Fruit fly (Drosophila melanogaster) whole organism, adult: Measurements from ENCODE around the gene CG9737.

ENCODE experiments used
- CG11617 ChIP-seq: fragments of 200-800 bp; sonication (Bioruptor generic); optimal IDR thresholded peaks from 2 replicates; lab custom pipeline; 2017; ENCODE audit warnings: mild to moderate bottlenecking, missing biosample characterization, missing genetic modification reagents, missing genetic modification characterization
- CG12768 ChIP-seq: fragments of 200-800 bp; sonication (Bioruptor generic); optimal IDR thresholded peaks from 2 replicates; lab custom pipeline; 2017; ENCODE audit warnings: missing biosample characterization, missing genetic modification characterization, mild to moderate bottlenecking, moderate library complexity, missing genetic modification reagents
- CG14711 ChIP-seq: fragments of 200-800 bp; sonication (Bioruptor generic); optimal IDR thresholded peaks from 2 replicates; lab custom pipeline; 2018; ENCODE audit warnings: missing biosample characterization, mild to moderate bottlenecking, missing genetic modification characterization, moderate library complexity
- CG1620 ChIP-seq: fragments of 200-800 bp; sonication (Bioruptor generic); optimal IDR thresholded peaks from 2 replicates; lab custom pipeline; 2016; ENCODE audit warnings: missing biosample characterization, missing genetic modification characterization
- CG33017 ChIP-seq: fragments of 200-800 bp; sonication (Bioruptor generic); optimal IDR thresholded peaks from 2 replicates; lab custom pipeline; 2018; ENCODE audit warnings: missing biosample characterization, mild to moderate bottlenecking, missing genetic modification characterization, moderate library complexity
- CG5204 ChIP-seq: fragments of 200-800 bp; sonication (Bioruptor generic); optimal IDR thresholded peaks from 2 replicates; lab custom pipeline; 2016; ENCODE audit warnings: missing biosample characterization, missing genetic modification characterization
- CG7045 ChIP-seq: fragments of 200-800 bp; sonication (Bioruptor generic); optimal IDR thresholded peaks from 2 replicates; lab custom pipeline; 2017; ENCODE audit warnings: missing biosample characterization, mild to moderate bottlenecking, missing genetic modification characterization
- CG7101 ChIP-seq: fragments of 200-800 bp; sonication (Bioruptor generic); optimal IDR thresholded peaks from 2 replicates; lab custom pipeline; 2018; ENCODE audit warnings: missing biosample characterization, mild to moderate bottlenecking, missing genetic modification characterization, moderate library complexity
- Clk ChIP-seq: fragments of 200-800 bp; sonication (Bioruptor generic); optimal IDR thresholded peaks from 2 replicates; lab custom pipeline; 2017; ENCODE audit warnings: missing biosample characterization, missing genetic modification characterization
- Crg-1 ChIP-seq: fragments of 200-800 bp; sonication (Bioruptor generic); optimal IDR thresholded peaks from 2 replicates; lab custom pipeline; 2016; ENCODE audit warnings: missing biosample characterization, missing genetic modification characterization
- Hr96 ChIP-seq: fragments of 200-800 bp; sonication (Bioruptor generic); optimal IDR thresholded peaks from 2 replicates; lab custom pipeline; 2016; ENCODE audit warnings: missing biosample characterization, missing genetic modification characterization
- Mnt ChIP-seq: fragments of 200-800 bp; sonication (Bioruptor generic); optimal IDR thresholded peaks from 2 replicates; lab custom pipeline; 2016; ENCODE audit warnings: missing biosample characterization, mild to moderate bottlenecking, missing genetic modification characterization
- bab1 ChIP-seq: fragments of 200-800 bp; sonication (Bioruptor generic); optimal IDR thresholded peaks from 3 replicates; lab custom pipeline; 2019; ENCODE audit warnings: missing biosample characterization, mild to moderate bottlenecking, missing genetic modification characterization, moderate library complexity
- cic ChIP-seq: fragments of 200-800 bp; sonication (Bioruptor generic); optimal IDR thresholded peaks from 2 replicates; lab custom pipeline; 2017; ENCODE audit warnings: missing biosample characterization, mild to moderate bottlenecking, missing genetic modification characterization, moderate library complexity
- cnc ChIP-seq, 2 experiments: fragments of >200 bp; optimal IDR thresholded peaks; 2 replicates each; lab custom pipeline; 2017
- kay ChIP-seq: fragments of 200-800 bp; sonication (Bioruptor generic); peaks from one replicate; lab custom pipeline; 2016; ENCODE audit warnings: missing biosample characterization, missing genetic modification characterization, borderline replicate concordance
- ovo ChIP-seq: fragments of 200-800 bp; sonication (Bioruptor generic); optimal IDR thresholded peaks from 2 replicates; lab custom pipeline; 2016; ENCODE audit warnings: missing biosample characterization, missing genetic modification characterization
- pad ChIP-seq: fragments of 200-800 bp; sonication (Bioruptor generic); optimal IDR thresholded peaks from 3 replicates; lab custom pipeline; 2017; ENCODE audit warnings: missing biosample characterization, missing genetic modification characterization, mild to moderate bottlenecking, moderate library complexity, missing genetic modification reagents
- tj ChIP-seq: fragments of 200-800 bp; sonication (Bioruptor generic); optimal IDR thresholded peaks from 3 replicates; lab custom pipeline; 2017; ENCODE audit warnings: missing biosample characterization, mild to moderate bottlenecking, missing genetic modification characterization, moderate library complexity
- toe ChIP-seq: fragments of 200-800 bp; sonication (Bioruptor generic); optimal IDR thresholded peaks from 2 replicates; lab custom pipeline; 2016; ENCODE audit warnings: missing biosample characterization, missing genetic modification characterization

CG9737 gene

DNA sequence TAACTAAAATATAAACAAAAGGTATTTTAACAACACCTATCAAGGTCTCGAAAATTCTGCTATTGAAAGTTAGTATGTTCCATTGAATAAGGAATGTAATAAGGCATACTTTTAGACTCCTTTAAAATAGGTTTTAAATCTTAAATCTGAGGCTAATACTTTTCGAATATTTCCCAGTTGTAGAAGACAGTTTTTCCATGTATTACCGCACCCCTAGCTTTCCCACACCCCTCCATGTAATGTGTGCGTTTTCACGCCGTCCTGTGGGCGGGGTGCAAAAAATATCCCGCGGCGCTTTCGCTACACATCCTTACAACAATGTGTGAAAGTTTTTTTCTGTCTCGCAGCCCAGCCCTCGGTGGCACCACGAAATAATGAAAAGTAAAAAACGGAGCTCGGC is 18.5 kb downstream of the CG9737 start:
- no peak for TF ChIP-seq cic (GFP tag; lab: Kevin White, UChicago)
- TF ChIP-seq bab1 (GFP tag; lab: Kevin White, UChicago) = no peak
- no peak for TF ChIP-seq kay (GFP tag; lab: Kevin White, UChicago)
- no peak for TF ChIP-seq CG1620 (GFP tag; lab: Kevin White, UChicago)
- no peak for TF ChIP-seq Clk (GFP tag; lab: Kevin White, UChicago)
- no peak for TF ChIP-seq CG12768
- no peak for TF ChIP-seq toe
- no peak for TF ChIP-seq CG7101
- TF ChIP-seq CG33017 = no peak
- no peak for TF ChIP-seq CG14711 (tag; lab: Kevin White, UChicago)
- no peak for TF ChIP-seq Mnt (GFP tag; lab: Kevin White, UChicago)
- TF ChIP-seq cnc (optimal IDR thresholded peaks at IDR 0.05; lab: Kevin White, UChicago) = no peak
- TF ChIP-seq ovo (GFP tag; lab: Kevin White, UChicago) = no peak
- TF ChIP-seq CG11617 (GFP tag; lab: Kevin White, UChicago) = no peak

DNA sequence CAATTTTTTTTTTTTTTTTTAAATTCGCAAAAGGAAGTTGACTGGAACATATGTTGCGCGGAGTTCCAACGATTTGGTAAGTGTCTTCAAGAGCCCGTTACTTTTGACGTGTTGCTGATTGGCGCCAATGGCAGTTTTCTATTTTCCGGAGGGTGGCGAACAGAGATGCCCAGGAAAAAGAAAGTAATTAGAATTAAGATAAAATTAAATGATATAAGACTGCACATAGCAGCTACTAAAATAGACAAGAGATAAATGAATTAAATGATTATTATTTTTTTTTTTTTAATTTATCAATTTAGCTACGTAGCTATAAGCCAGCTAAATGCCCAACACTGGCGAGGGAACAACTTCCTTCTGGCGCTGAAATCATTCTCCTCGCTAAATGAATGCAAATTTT is 20.9 kb downstream of the CG9737 start:
- no peak for TF ChIP-seq bab1 (GFP tag; lab: Kevin White, UChicago)
- TF ChIP-seq tj = no peak
- no peak for TF ChIP-seq toe
- no peak for TF ChIP-seq CG7101
- no peak for TF ChIP-seq Crg-1 (GFP tag; lab: Kevin White, UChicago)
- TF ChIP-seq kay (GFP tag; lab: Kevin White, UChicago) = no peak
- no peak for TF ChIP-seq cic (GFP tag; lab: Kevin White, UChicago)

DNA sequence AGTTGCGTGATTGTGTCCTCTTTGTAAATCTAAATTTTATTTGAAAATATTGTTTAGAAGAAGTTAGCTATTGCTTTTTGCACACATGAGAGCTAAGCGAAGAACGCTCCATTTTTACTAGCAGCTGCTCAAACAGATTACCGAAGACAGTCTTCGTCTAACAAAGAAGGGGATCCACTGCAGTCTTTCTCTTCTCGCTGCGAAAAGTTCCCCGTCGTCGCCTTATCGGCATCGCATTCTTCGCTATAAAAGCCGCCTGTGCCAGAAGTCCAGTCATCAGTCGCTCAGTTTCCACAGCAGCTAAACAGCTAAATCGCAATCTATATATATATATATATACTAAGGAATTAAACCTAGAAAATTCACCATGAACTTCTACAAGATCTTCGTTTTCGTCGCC is 26.9 kb downstream of the CG9737 start, which contains the start of gene CecC:
TSS of gene CecC (plus strand) at position 275 of the 400 bp plus-strand sequence.
- no peak for TF ChIP-seq ovo (GFP tag; lab: Kevin White, UChicago)
- TF ChIP-seq CG5204 (GFP tag; lab: Kevin White, UChicago) = no peak
- no peak for TF ChIP-seq cic (GFP tag; lab: Kevin White, UChicago)
- TF ChIP-seq CG11617 (GFP tag; lab: Kevin White, UChicago) = no peak
- TF ChIP-seq Hr96 (GFP tag; lab: Kevin White, UChicago) = no peak
- no peak for TF ChIP-seq bab1 (GFP tag; lab: Kevin White, UChicago)
- TF ChIP-seq toe = no peak
- no peak for TF ChIP-seq kay (GFP tag; lab: Kevin White, UChicago)
- TF ChIP-seq pad = no peak
- no peak for TF ChIP-seq CG7045 (GFP tag; lab: Kevin White, UChicago)
- no peak for TF ChIP-seq CG1620 (GFP tag; lab: Kevin White, UChicago)
- TF ChIP-seq cnc (optimal IDR thresholded peaks at IDR 0.05; lab: Kevin White, UChicago) = no peak
- TF ChIP-seq CG14711 (tag; lab: Kevin White, UChicago) = no peak
- TF ChIP-seq Crg-1 (GFP tag; lab: Kevin White, UChicago) = no peak
- TF ChIP-seq CG33017 = no peak
- TF ChIP-seq Clk (GFP tag; lab: Kevin White, UChicago) = no peak
- no peak for TF ChIP-seq tj
- no peak for TF ChIP-seq CG12768
- no peak for TF ChIP-seq CG7101

DNA sequence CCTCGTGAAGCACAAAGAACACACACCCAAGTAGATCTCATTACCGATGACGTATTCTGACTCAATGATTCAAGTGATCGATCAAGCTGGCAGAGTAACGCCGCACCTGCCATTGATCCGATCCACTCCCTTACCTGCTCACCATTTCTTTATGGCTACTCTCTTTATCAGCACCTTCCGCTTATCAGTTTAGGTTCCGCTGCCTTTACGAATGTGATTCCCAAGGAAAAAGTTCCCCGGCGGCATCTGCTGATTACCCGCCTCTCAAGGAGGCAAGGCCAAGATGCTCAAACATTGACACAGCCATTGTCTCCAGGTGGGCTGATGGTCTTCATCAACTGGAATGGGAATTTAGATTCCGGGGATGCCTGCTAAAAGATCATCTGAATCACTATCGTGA is 28.1 kb downstream of the CG9737 start:
- TF ChIP-seq CG7045 (GFP tag; lab: Kevin White, UChicago) = no peak
- no peak for TF ChIP-seq CG7101
- no peak for TF ChIP-seq cnc (optimal IDR thresholded peaks at IDR 0.05; lab: Kevin White, UChicago)
- no peak for TF ChIP-seq toe
- no peak for TF ChIP-seq CG1620 (GFP tag; lab: Kevin White, UChicago)
- TF ChIP-seq CG12768 = no peak
- TF ChIP-seq kay (GFP tag; lab: Kevin White, UChicago) = no peak
- no peak for TF ChIP-seq CG14711 (tag; lab: Kevin White, UChicago)
- TF ChIP-seq CG11617 (GFP tag; lab: Kevin White, UChicago) = no peak
- no peak for TF ChIP-seq Clk (GFP tag; lab: Kevin White, UChicago)
- no peak for TF ChIP-seq Mnt (GFP tag; lab: Kevin White, UChicago)
- TF ChIP-seq pad = no peak
- no peak for TF ChIP-seq cic (GFP tag; lab: Kevin White, UChicago)
- TF ChIP-seq Hr96 (GFP tag; lab: Kevin White, UChicago) = no peak
- no peak for TF ChIP-seq tj
- TF ChIP-seq CG33017 = no peak
- TF ChIP-seq ovo (GFP tag; lab: Kevin White, UChicago) = no peak
- TF ChIP-seq CG5204 (GFP tag; lab: Kevin White, UChicago) = no peak
- no peak for TF ChIP-seq Crg-1 (GFP tag; lab: Kevin White, UChicago)

DNA sequence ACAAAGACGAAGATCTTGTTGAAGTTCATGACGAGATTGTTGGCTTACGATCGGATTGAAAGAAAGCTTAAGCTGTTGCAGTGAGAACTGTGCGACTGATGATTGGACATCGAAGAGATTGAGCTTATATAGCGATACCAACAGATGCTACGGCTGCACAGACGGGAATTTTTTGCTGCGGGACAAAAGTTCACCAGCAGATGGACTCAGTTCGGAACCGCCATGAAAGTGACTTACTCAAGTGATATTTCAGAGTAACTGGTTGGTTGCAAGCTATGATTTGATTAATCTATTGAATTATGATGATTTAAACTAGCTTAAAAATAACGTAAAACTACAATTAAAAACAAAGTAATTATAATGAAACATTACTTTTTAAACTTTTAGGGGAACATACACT is 29.4 kb downstream of the CG9737 start, which contains the start of gene CecB:
TSS of gene CecB (minus strand) at position 101 of the 400 bp plus-strand sequence.
- TF ChIP-seq Hr96 (GFP tag; lab: Kevin White, UChicago) = no peak
- TF ChIP-seq CG33017 = no peak
- no peak for TF ChIP-seq CG7101
- TF ChIP-seq CG14711 (tag; lab: Kevin White, UChicago) = no peak
- TF ChIP-seq CG7045 (GFP tag; lab: Kevin White, UChicago) = no peak
- no peak for TF ChIP-seq Crg-1 (GFP tag; lab: Kevin White, UChicago)
- TF ChIP-seq CG11617 (GFP tag; lab: Kevin White, UChicago) = no peak
- no peak for TF ChIP-seq pad
- no peak for TF ChIP-seq toe
- no peak for TF ChIP-seq ovo (GFP tag; lab: Kevin White, UChicago)
- TF ChIP-seq CG12768 = no peak
- no peak for TF ChIP-seq bab1 (GFP tag; lab: Kevin White, UChicago)
- TF ChIP-seq cnc (optimal IDR thresholded peaks at IDR 0.05; lab: Kevin White, UChicago) = no peak
- TF ChIP-seq tj = no peak
- TF ChIP-seq cic (GFP tag; lab: Kevin White, UChicago) = no peak
- no peak for TF ChIP-seq Mnt (GFP tag; lab: Kevin White, UChicago)
- no peak for TF ChIP-seq CG1620 (GFP tag; lab: Kevin White, UChicago)
- no peak for TF ChIP-seq CG5204 (GFP tag; lab: Kevin White, UChicago)

- no peak for TF ChIP-seq Clk (GFP tag; lab: Kevin White, UChicago)
- TF ChIP-seq CG33017 = no peak
- TF ChIP-seq Hr96 (GFP tag; lab: Kevin White, UChicago) = no peak
- TF ChIP-seq tj = no peak
- no peak for TF ChIP-seq kay (GFP tag; lab: Kevin White, UChicago)
- no peak for TF ChIP-seq Crg-1 (GFP tag; lab: Kevin White, UChicago)
- TF ChIP-seq CG12768 = no peak
- no peak for TF ChIP-seq CG5204 (GFP tag; lab: Kevin White, UChicago)
- no peak for TF ChIP-seq CG14711 (tag; lab: Kevin White, UChicago)
- TF ChIP-seq pad = no peak
- no peak for TF ChIP-seq cic (GFP tag; lab: Kevin White, UChicago)
- no peak for TF ChIP-seq Mnt (GFP tag; lab: Kevin White, UChicago)
- TF ChIP-seq CG1620 (GFP tag; lab: Kevin White, UChicago) = no peak
- no peak for TF ChIP-seq CG7101
- TF ChIP-seq CG11617 (GFP tag; lab: Kevin White, UChicago) = no peak
- TF ChIP-seq bab1 (GFP tag; lab: Kevin White, UChicago) = no peak
- TF ChIP-seq CG7045 (GFP tag; lab: Kevin White, UChicago) = no peak
- TF ChIP-seq toe = no peak
- TF ChIP-seq cnc (optimal IDR thresholded peaks at IDR 0.05; lab: Kevin White, UChicago) = no peak
Observed at dm6 chr3R:30211856-30212255, 31.3 kb downstream of the CG9737 start, which contains the start of gene CecA2. Gene CecA2, plus strand, starts transcription at chr3R:30212156.
